Fruit fly (Drosophila melanogaster): Measurements from ENCODE around the gene CG6724.

CG6724 gene

dm6 chr2L:10800877-10801719 is 31.3 kb upstream of the CG6724 start, which contains the start of gene CG31869 (continued):
- peak; percentile 34 for TF ChIP-seq Sox102F (GFP tag; optimal IDR thresholded peaks at IDR 0.05)
- TF ChIP-seq CG3032 (tag; optimal IDR thresholded peaks at IDR 0.05): peak; percentile 1
- no peak for TF ChIP-seq CG9139 (GFP tag; optimal IDR thresholded peaks at IDR 0.05)
- TF ChIP-seq achi (GFP tag; optimal IDR thresholded peaks at IDR 0.05): peak; percentile 13
- TF ChIP-seq Smox (GFP tag; optimal IDR thresholded peaks at IDR 0.05): peak; percentile 8
- peak; percentile 21 for TF ChIP-seq Lpt (GFP tag; optimal IDR thresholded peaks at IDR 0.05)
- peak; percentile 40 for TF ChIP-seq Hr4 (GFP tag; optimal IDR thresholded peaks at IDR 0.05)
- no peak for TF ChIP-seq CG11762 (GFP tag; optimal IDR thresholded peaks at IDR 0.05; ENCODE audit: insufficient read depth)
- TF ChIP-seq lz (GFP tag; optimal IDR thresholded peaks at IDR 0.05): peak; percentile 43
- peak; percentile 48; the same call in 1 of the 3 replicates for TF ChIP-seq CG8119 (GFP tag; IDR thresholded peaks at IDR 0.05)
- peak; percentile 65 for TF ChIP-seq eg (GFP tag; IDR thresholded peaks at IDR 0.05)
- no peak for TF ChIP-seq CG8319 (GFP tag; optimal IDR thresholded peaks at IDR 0.05)
- no peak for TF ChIP-seq Eip93F (GFP tag; optimal IDR thresholded peaks at IDR 0.05)
- TF ChIP-seq cyc (GFP tag; optimal IDR thresholded peaks at IDR 0.05): peak; percentile 27
- peak; percentile 8 for TF ChIP-seq CG10669 (GFP tag; optimal IDR thresholded peaks at IDR 0.05)
- TF ChIP-seq spab (GFP tag; optimal IDR thresholded peaks at IDR 0.05): no peak
- TF ChIP-seq CG7368 (GFP tag; optimal IDR thresholded peaks at IDR 0.05): peak; percentile 31
- no peak for TF ChIP-seq CG1621 (tag; optimal IDR thresholded peaks at IDR 0.05)
- TF ChIP-seq vri (GFP tag; optimal IDR thresholded peaks at IDR 0.05): no peak
- TF ChIP-seq CG6792 (GFP tag; optimal IDR thresholded peaks at IDR 0.05): peak; percentile 2
- peak; percentile 25 for TF ChIP-seq CG31627 (GFP tag; optimal IDR thresholded peaks at IDR 0.05)
- no peak for TF ChIP-seq Ets21C (GFP tag; optimal IDR thresholded peaks at IDR 0.05)
- no peak for TF ChIP-seq dac (GFP tag; optimal IDR thresholded peaks at IDR 0.05)
- TF ChIP-seq pdm3 (GFP tag; optimal IDR thresholded peaks at IDR 0.05): peak; percentile 34
- TF ChIP-seq CG32006 (GFP tag; optimal IDR thresholded peaks at IDR 0.05): peak; percentile 50
- TF ChIP-seq Sox14 (GFP tag; optimal IDR thresholded peaks at IDR 0.05): no peak
- peak; percentile 17 for TF ChIP-seq CG11902 (GFP tag; optimal IDR thresholded peaks at IDR 0.05)
- TF ChIP-seq CG15336 (GFP tag; IDR thresholded peaks at IDR 0.05): peak; percentile 65
- peak; percentile 39 for TF ChIP-seq Met (GFP tag; optimal IDR thresholded peaks at IDR 0.05)
- TF ChIP-seq fd85E (GFP tag; optimal IDR thresholded peaks at IDR 0.05): no peak

DNA sequence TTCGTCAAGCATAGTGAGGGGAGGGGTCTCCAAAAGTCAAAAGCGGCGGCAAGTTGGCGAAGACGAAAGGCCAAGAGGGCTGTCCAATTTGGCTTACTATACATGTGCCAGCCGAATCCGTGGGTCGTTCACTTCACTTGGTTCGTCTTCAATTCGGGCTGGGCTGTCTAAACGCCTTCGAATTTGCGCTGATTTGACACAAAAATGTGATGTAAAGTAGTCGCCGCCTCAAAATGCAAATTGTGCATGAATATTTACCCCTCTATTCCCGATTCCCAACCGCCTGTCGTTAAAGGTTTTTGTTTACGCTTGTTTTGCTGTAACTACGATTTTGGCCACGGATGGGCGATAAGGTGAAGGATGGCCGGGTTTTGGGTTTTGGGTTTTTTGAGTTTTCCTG is 26.0 kb upstream of the CG6724 start:
- no peak for TF ChIP-seq CG4318 (GFP tag; optimal IDR thresholded peaks at IDR 0.05)
- TF ChIP-seq CG9139 (GFP tag; optimal IDR thresholded peaks at IDR 0.05): no peak
- TF ChIP-seq Ets21C (GFP tag; optimal IDR thresholded peaks at IDR 0.05): no peak
- TF ChIP-seq Ets96B (tag; optimal IDR thresholded peaks at IDR 0.05): no peak
- TF ChIP-seq Blimp-1 (GFP tag; optimal IDR thresholded peaks at IDR 0.05): no peak
- no peak for TF ChIP-seq vri (GFP tag; optimal IDR thresholded peaks at IDR 0.05)
- no peak for TF ChIP-seq dac (GFP tag; optimal IDR thresholded peaks at IDR 0.05)
- TF ChIP-seq CG7368 (GFP tag; optimal IDR thresholded peaks at IDR 0.05): no peak
- TF ChIP-seq acj6 (GFP tag; optimal IDR thresholded peaks at IDR 0.05): no peak
- TF ChIP-seq Hr38 (GFP tag; optimal IDR thresholded peaks at IDR 0.05): no peak
- TF ChIP-seq esn (GFP tag; optimal IDR thresholded peaks at IDR 0.05): no peak
- no peak for TF ChIP-seq ss (GFP tag; optimal IDR thresholded peaks at IDR 0.05)
- no peak for TF ChIP-seq salr (GFP tag; optimal IDR thresholded peaks at IDR 0.05)
- no peak for TF ChIP-seq Hr4 (GFP tag; optimal IDR thresholded peaks at IDR 0.05)

All from whole organism, prepupa.